Worm (Caenorhabditis elegans): ENCODE measurements around the gene F59D12.5.

The F59D12.5 gene

ce11 chrX:15600512-15601117 lies 46.6 kb downstream of the F59D12.5 start, which contains the start of gene ent-2:
TSS of gene ent-2 (plus strand) at chrX:15601067.
- no peak for TF ChIP-seq sdz-38 (tag; optimal IDR thresholded peaks at IDR 0.05)
- 0 out of 2 replicates have a peak, but pooled peaks have one; percentile 20 for TF ChIP-seq egrh-3 (GFP tag; IDR thresholded peaks at IDR 0.05)
- TF ChIP-seq lir-1 (GFP tag; conservative IDR thresholded peaks at IDR 0.05): no peak
- no peak for TF ChIP-seq ceh-27 (GFP tag; optimal IDR thresholded peaks at IDR 0.05)
- 0 out of 2 replicates have a peak, but pooled peaks have one; percentile 31 for TF ChIP-seq K11D2.4 (GFP tag; IDR thresholded peaks at IDR 0.05)
- peak; percentile 45; the same call in 1 of the 2 replicates for TF ChIP-seq zfh-2 (GFP tag; conservative IDR thresholded peaks at IDR 0.05)
- TF ChIP-seq atf-7 (tag; optimal IDR thresholded peaks at IDR 0.05): peak; percentile 28
- no peak for TF ChIP-seq madf-10 (tag; optimal IDR thresholded peaks at IDR 0.05)
- TF ChIP-seq K12H6.12 (tag; optimal IDR thresholded peaks at IDR 0.05): peak; percentile 24
- no peak for TF ChIP-seq snpc-4 (GFP tag; optimal IDR thresholded peaks at IDR 0.05)
- no peak for TF ChIP-seq snpc-4 (tag; optimal IDR thresholded peaks at IDR 0.05)
- no peak for TF ChIP-seq zim-3 (tag; optimal IDR thresholded peaks at IDR 0.05)
- no peak for TF ChIP-seq F55B11.4 (tag; optimal IDR thresholded peaks at IDR 0.05; ENCODE audit: borderline replicate concordance, insufficient read depth)
- TF ChIP-seq Y67H2A.10 (GFP tag; conservative IDR thresholded peaks at IDR 0.05): no peak
- no peak for TF ChIP-seq xnd-1 (tag; optimal IDR thresholded peaks at IDR 0.05)
- no peak for TF ChIP-seq pha-4 (tag; optimal IDR thresholded peaks at IDR 0.05)

ce11 chrX:15599925-15600324 lies 47.2 kb downstream of the F59D12.5 start:
- TF ChIP-seq mcd-1 (GFP tag; IDR thresholded peaks at IDR 0.05) (no peak), die-1 (tag; optimal IDR thresholded peaks at IDR 0.05) (no peak), let-607 (tag; optimal IDR thresholded peaks at IDR 0.05) (peak in 1 of 2 experiments; percentile 50)

ce11 chrX:15598661-15599384 lies 48.3 kb downstream of the F59D12.5 start:
- no peak for TF ChIP-seq F10E7.11 (tag; optimal IDR thresholded peaks at IDR 0.05)
- TF ChIP-seq mel-28 (tag; optimal IDR thresholded peaks at IDR 0.05; ENCODE audit: borderline replicate concordance): no peak
- no peak for TF ChIP-seq nfyb-1 (GFP tag; IDR thresholded peaks at IDR 0.05)
- TF ChIP-seq cebp-1 (GFP tag; IDR thresholded peaks at IDR 0.05): peak; percentile 20; the same call in 1 of the 2 replicates
- TF ChIP-seq cebp-1 (tag; optimal IDR thresholded peaks at IDR 0.05): no peak
- no peak for TF ChIP-seq ets-4 (GFP tag; optimal IDR thresholded peaks at IDR 0.05)
- no peak for TF ChIP-seq efl-1 (GFP tag; optimal IDR thresholded peaks at IDR 0.05)
- TF ChIP-seq F55B11.4 (tag; optimal IDR thresholded peaks at IDR 0.05; ENCODE audit: borderline replicate concordance, insufficient read depth): no peak
- TF ChIP-seq him-1 (tag; optimal IDR thresholded peaks at IDR 0.05): no peak
- no peak for TF ChIP-seq lag-1 (GFP tag; IDR thresholded peaks at IDR 0.05)
- TF ChIP-seq madf-10 (tag; optimal IDR thresholded peaks at IDR 0.05): no peak
- TF ChIP-seq K12H6.12 (tag; optimal IDR thresholded peaks at IDR 0.05): no peak
- TF ChIP-seq dpl-1 (GFP tag; optimal IDR thresholded peaks at IDR 0.05): no peak
- no peak for TF ChIP-seq unc-130 (GFP tag; optimal IDR thresholded peaks at IDR 0.05)
- TF ChIP-seq nfya-1 (tag; optimal IDR thresholded peaks at IDR 0.05; ENCODE audit: borderline replicate concordance, insufficient read depth): no peak
- TF ChIP-seq let-607 (tag; optimal IDR thresholded peaks at IDR 0.05): peak; percentile 61 to 70
- peak; percentile 81 for TF ChIP-seq nhr-80 (tag; optimal IDR thresholded peaks at IDR 0.05)

- TF ChIP-seq hmg-20 (GFP tag; IDR thresholded peaks at IDR 0.05) (no peak), ets-4 (GFP tag; optimal IDR thresholded peaks at IDR 0.05) (no peak), akir-1 (GFP tag; optimal IDR thresholded peaks at IDR 0.05) (no peak), F39B2.1 (GFP tag; IDR thresholded peaks at IDR 0.05) (no peak), B0035.1 (tag; optimal IDR thresholded peaks at IDR 0.05) (no peak), nfyb-1 (GFP tag; IDR thresholded peaks at IDR 0.05) (no peak), lin-26 (GFP tag; IDR thresholded peaks at IDR 0.05) (no peak), ceh-79 (tag; optimal IDR thresholded peaks at IDR 0.05) (no peak), B0019.2 (GFP tag; conservative IDR thresholded peaks at IDR 0.05) (no peak), sdz-38 (tag; optimal IDR thresholded peaks at IDR 0.05) (no peak), hsf-1 (GFP tag; IDR thresholded peaks at IDR 0.05) (no peak), ztf-3 (GFP tag; optimal IDR thresholded peaks at IDR 0.05) (no peak), Y95B8A.8 (GFP tag; IDR thresholded peaks at IDR 0.05) (no peak), lir-1 (GFP tag; conservative IDR thresholded peaks at IDR 0.05) (no peak), ekl-4 (GFP tag; IDR thresholded peaks at IDR 0.05) (no peak)
These were observed 50.1 kb downstream of the F59D12.5 start, which contains the start of gene K09A9.8 for ce11 chrX:15597077-15597476. TSS of gene K09A9.8 (minus strand) at chrX:15597177.
